Fruit fly (Drosophila melanogaster) whole organism, prepupa: ENCODE measurements around the gene Abcd3.

ENCODE experiments used
- Blimp-1 ChIP-seq: fragments of 200-800 bp; sonication (Bioruptor generic); optimal IDR thresholded peaks from 3 replicates; lab custom pipeline; 2017; ENCODE audit warnings: missing biosample characterization, missing genetic modification characterization, mild to moderate bottlenecking, moderate library complexity, missing genetic modification reagents
- CG11762 ChIP-seq: fragments of 200-800 bp; sonication (Bioruptor generic); optimal IDR thresholded peaks from 3 replicates; lab custom pipeline; 2016; ENCODE audit warnings: missing biosample characterization, missing genetic modification characterization; ENCODE audit not compliant: insufficient read depth
- CG11902 ChIP-seq: fragments of 200-800 bp; sonication (Bioruptor generic); optimal IDR thresholded peaks from 3 replicates; lab custom pipeline; 2016; ENCODE audit warnings: missing biosample characterization, missing genetic modification characterization
- CG16779 ChIP-seq: fragments of 200-800 bp; sonication (Bioruptor generic); optimal IDR thresholded peaks from 3 replicates; lab custom pipeline; 2017; ENCODE audit warnings: missing biosample characterization, mild to moderate bottlenecking, missing genetic modification characterization
- CG9139 ChIP-seq: fragments of 200-800 bp; sonication (Bioruptor generic); optimal IDR thresholded peaks from 3 replicates; lab custom pipeline; 2017; ENCODE audit warnings: missing biosample characterization, mild to moderate bottlenecking, missing genetic modification characterization
- Eip93F ChIP-seq: fragments of 200-800 bp; sonication (Bioruptor generic); optimal IDR thresholded peaks from 2 replicates; lab custom pipeline; 2016; ENCODE audit warnings: missing biosample characterization, mild to moderate bottlenecking, missing genetic modification characterization
- Hr39 ChIP-seq: fragments of 200-800 bp; sonication (Bioruptor generic); optimal IDR thresholded peaks from 2 replicates; lab custom pipeline; 2016; ENCODE audit warnings: missing biosample characterization, missing genetic modification characterization
- OdsH ChIP-seq: fragments of 200-800 bp; sonication (Bioruptor generic); optimal IDR thresholded peaks from 3 replicates; lab custom pipeline; 2016; ENCODE audit warnings: missing biosample characterization, missing genetic modification characterization
- Sox14 ChIP-seq: fragments of 200-800 bp; sonication (Bioruptor generic); optimal IDR thresholded peaks from 3 replicates; lab custom pipeline; 2016; ENCODE audit warnings: missing biosample characterization, missing genetic modification characterization
- esn ChIP-seq: fragments of 200-800 bp; sonication (Bioruptor generic); optimal IDR thresholded peaks from 2 replicates; lab custom pipeline; 2016; ENCODE audit warnings: missing biosample characterization, mild to moderate bottlenecking, missing genetic modification characterization, moderate library complexity
- pdm3 ChIP-seq: fragments of 200-800 bp; sonication (Bioruptor generic); optimal IDR thresholded peaks from 3 replicates; lab custom pipeline; 2016; ENCODE audit warnings: missing biosample characterization, missing genetic modification characterization

dm6 chrX:19737872-19738271, 12.7 kb upstream of the Abcd3 start:
- TF ChIP-seq Eip93F: no peak
- no peak for TF ChIP-seq Blimp-1 (GFP tag; lab: Kevin White, UChicago)
- TF ChIP-seq CG11762 (GFP tag; lab: Kevin White, UChicago): no peak
- TF ChIP-seq CG9139 (GFP tag; lab: Kevin White, UChicago): no peak
- no peak for TF ChIP-seq CG11902 (GFP tag; lab: Kevin White, UChicago)
- TF ChIP-seq esn: no peak
- no peak for TF ChIP-seq OdsH (GFP tag; lab: Kevin White, UChicago)
- TF ChIP-seq pdm3: no peak
- TF ChIP-seq CG16779: no peak
- TF ChIP-seq Hr39 (GFP tag; lab: Kevin White, UChicago): no peak
- no peak for TF ChIP-seq Sox14 (GFP tag; lab: Kevin White, UChicago)
